Fruit fly (Drosophila melanogaster): ENCODE results near the gene ppk19.
A peak's percentile ranks its signal among the peaks of the same experiment; 100 is the strongest.

ppk19 gene

DNA sequence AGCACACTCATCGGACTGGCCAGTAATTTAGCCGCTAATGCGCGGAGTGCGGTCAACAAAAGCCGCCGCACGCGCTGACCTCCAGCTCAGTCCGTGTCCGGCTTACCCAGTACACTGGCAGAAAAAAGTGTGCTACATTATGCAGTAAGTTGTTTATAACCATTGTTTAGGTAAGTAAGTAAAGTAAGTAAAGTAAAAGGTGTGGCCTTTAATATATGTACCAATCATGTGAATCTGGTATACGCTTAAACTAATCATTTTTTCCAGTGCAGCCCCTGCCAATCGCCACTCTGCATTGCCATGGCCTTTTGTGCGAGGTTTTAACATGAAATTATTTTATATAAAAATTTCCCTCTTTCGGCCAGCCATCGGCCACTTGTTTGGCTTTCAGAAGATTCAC, 39.2 kb downstream of the ppk19 start (continued):
- no peak for TF ChIP-seq GATAe (GFP tag; conservative IDR thresholded peaks at IDR 0.05)
- TF ChIP-seq cas (GFP tag; IDR thresholded peaks at IDR 0.05) = no peak
- peak; percentile 16 for TF ChIP-seq CG7839 (tag; optimal IDR thresholded peaks at IDR 0.05)
- peak; percentile 53 for TF ChIP-seq Med (GFP tag)
- peak; percentile 46; the same call in 1 of the 3 replicates for TF ChIP-seq Optix (GFP tag; IDR thresholded peaks at IDR 0.05)
- peak; percentile 33; the same call in 1 of the 2 replicates for TF ChIP-seq Ptx1 (GFP tag; IDR thresholded peaks at IDR 0.05)
- 0 out of 2 replicates have a peak, but pooled peaks have one; percentile 14 for TF ChIP-seq sens-2 (GFP tag; IDR thresholded peaks at IDR 0.05)
- TF ChIP-seq H15 (GFP tag; IDR thresholded peaks at IDR 0.05) = no peak
- TF ChIP-seq Nf-YC (tag; optimal IDR thresholded peaks at IDR 0.05) = no peak
- peak; percentile 11 for TF ChIP-seq CG10979 (tag; optimal IDR thresholded peaks at IDR 0.05)
- TF ChIP-seq gem (tag; optimal IDR thresholded peaks at IDR 0.05) = peak; percentile 35
- no peak for TF ChIP-seq CG15269 (tag; optimal IDR thresholded peaks at IDR 0.05)
- TF ChIP-seq Camta (GFP tag; optimal IDR thresholded peaks at IDR 0.05) = peak; percentile 2
- TF ChIP-seq CG17328 (GFP tag; IDR thresholded peaks at IDR 0.05) = peak; percentile 59
- no peak for TF ChIP-seq h (optimal IDR thresholded peaks at IDR 0.05)
- TF ChIP-seq CG1024 (GFP tag; IDR thresholded peaks at IDR 0.05) = no peak
- no peak for TF ChIP-seq Lpt (GFP tag; optimal IDR thresholded peaks at IDR 0.05)
- no peak for TF ChIP-seq grn (GFP tag; optimal IDR thresholded peaks at IDR 0.05)
- no peak for TF ChIP-seq YL-1 (GFP tag; optimal IDR thresholded peaks at IDR 0.05)
- TF ChIP-seq oc (tag; optimal IDR thresholded peaks at IDR 0.05) = no peak
- TF ChIP-seq CG34224 (GFP tag; IDR thresholded peaks at IDR 0.05; ENCODE audit: partially characterized antibody) = no peak

DNA sequence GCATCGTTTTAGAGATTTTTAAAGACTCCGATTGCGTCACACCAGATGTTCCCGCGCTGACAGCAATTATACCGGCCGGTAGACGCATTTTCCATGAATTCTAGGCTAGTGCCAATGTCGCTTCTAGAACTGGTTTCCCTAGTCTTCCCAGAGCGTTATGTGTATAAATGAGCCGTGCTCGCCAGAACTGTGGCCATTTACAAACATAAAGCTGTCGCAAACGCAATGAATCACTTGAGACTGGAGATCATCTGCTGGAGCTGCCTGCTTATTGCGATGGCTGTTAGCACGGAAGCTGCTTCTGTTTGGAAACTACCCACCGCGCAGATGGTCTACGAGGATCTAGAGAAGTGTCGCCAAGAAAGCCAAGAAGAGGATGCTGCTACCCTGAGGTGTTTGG, 42.1 kb downstream of the ppk19 start, which contains the start of gene Obp99d:
Gene Obp99d, plus strand, starts transcription at position 192 of the 400 bp plus-strand sequence.
- TF ChIP-seq CG2199 (GFP tag; IDR thresholded peaks at IDR 0.05) (peak; percentile 92), tna (GFP tag; IDR thresholded peaks at IDR 0.05; ENCODE audit: partially characterized antibody) (no peak), D (optimal IDR thresholded peaks at IDR 0.05) (peak; percentile 71), D (GFP tag; optimal IDR thresholded peaks at IDR 0.05) (no peak)

- TF ChIP-seq ci (GFP tag; IDR thresholded peaks at IDR 0.05) (no peak), onecut (GFP tag; IDR thresholded peaks at IDR 0.05) (no peak), yki (optimal IDR thresholded peaks at IDR 0.05) (no peak), Eip74EF (GFP tag; optimal IDR thresholded peaks at IDR 0.05) (no peak), CG6654 (GFP tag; optimal IDR thresholded peaks at IDR 0.05) (no peak), ind (GFP tag; optimal IDR thresholded peaks at IDR 0.05) (no peak), bowl (GFP tag; IDR thresholded peaks at IDR 0.05) (no peak), pfk (GFP tag; optimal IDR thresholded peaks at IDR 0.05) (no peak), vvl (GFP tag; IDR thresholded peaks at IDR 0.05) (no peak), Hsf (GFP tag; optimal IDR thresholded peaks at IDR 0.05) (no peak), kah (GFP tag; optimal IDR thresholded peaks at IDR 0.05) (no peak), CG17568 (GFP tag; optimal IDR thresholded peaks at IDR 0.05) (no peak), CG11456 (GFP tag; IDR thresholded peaks at IDR 0.05) (no peak), chinmo (GFP tag; IDR thresholded peaks at IDR 0.05; ENCODE audit: partially characterized antibody) (no peak), bbx (GFP tag; IDR thresholded peaks at IDR 0.05; ENCODE audit: partially characterized antibody) (no peak), dimm (GFP tag; IDR thresholded peaks at IDR 0.05) (no peak), fd96Cb (tag; optimal IDR thresholded peaks at IDR 0.05) (no peak), Med (GFP tag) (no peak), HLHmδ (GFP tag; optimal IDR thresholded peaks at IDR 0.05) (no peak)
Measured at dm6 chr3R:29715277-29715676, 43.0 kb downstream of the ppk19 start, which contains the start of gene Dup99B. Dup99B (minus strand) TSS chr3R:29715377.

All from whole organism, embryonic.